Worm (Caenorhabditis elegans) whole organism, late embryonic: Measurements from ENCODE around the gene F39D8.3.

Experiments
- C08G9.2 ChIP-seq: sonication (generic microtip); optimal IDR thresholded peaks from 2 replicates; lab custom pipeline; 2016; ENCODE audit warnings: mild to moderate bottlenecking, missing genetic modification characterization, moderate library complexity, missing compliant biosample characterization
- K02D7.2 ChIP-seq: sonication (generic microtip); optimal IDR thresholded peaks from 2 replicates; lab custom pipeline; 2017; ENCODE audit warnings: mild to moderate bottlenecking, missing genetic modification characterization, missing compliant biosample characterization
- K09A11.1 ChIP-seq: sonication (generic microtip); optimal IDR thresholded peaks from 2 replicates; lab custom pipeline; 2017; ENCODE audit warnings: antibody characterized with exemption, mild to moderate bottlenecking, missing genetic modification characterization, missing compliant biosample characterization; ENCODE audit not compliant: insufficient read depth
- ceh-24 ChIP-seq: sonication (generic microtip); optimal IDR thresholded peaks from 2 replicates; lab custom pipeline; 2016; ENCODE audit warnings: mild to moderate bottlenecking, missing genetic modification characterization, missing compliant biosample characterization
- ceh-30 ChIP-seq: fragments of 150-350 bp; optimal IDR thresholded peaks from 2 replicates; lab custom pipeline; 2014; ENCODE audit warnings: missing biosample characterization, missing genetic modification characterization
- ceh-31 ChIP-seq: sonication (generic microtip); optimal IDR thresholded peaks from 2 replicates; lab custom pipeline; 2016; ENCODE audit warnings: missing genetic modification characterization, missing compliant biosample characterization
- ceh-34 ChIP-seq: sonication (generic microtip); optimal IDR thresholded peaks from 2 replicates; lab custom pipeline; 2016; ENCODE audit warnings: mild to moderate bottlenecking, missing genetic modification characterization, missing compliant biosample characterization
- ceh-45 ChIP-seq: fragments of 200-800 bp; sonication (Bioruptor generic); IDR thresholded peaks from 2 replicates; pipeline ENCODE4 v1.3.6; 2022; ENCODE audit warnings: missing genetic modification reagents, missing genetic modification characterization, missing compliant biosample characterization
- ceh-6 ChIP-seq: fragments of 200-800 bp; sonication (Bioruptor generic); optimal IDR thresholded peaks from 2 replicates; lab custom pipeline; 2018; ENCODE audit warnings: mild to moderate bottlenecking, missing genetic modification characterization, missing compliant biosample characterization
- ceh-9 ChIP-seq: sonication (generic microtip); optimal IDR thresholded peaks from 2 replicates; lab custom pipeline; 2016; ENCODE audit warnings: mild to moderate bottlenecking, missing genetic modification characterization, inconsistent platforms, missing compliant biosample characterization
- che-1 ChIP-seq: sonication (generic microtip); optimal IDR thresholded peaks from 2 replicates; lab custom pipeline; 2016; ENCODE audit warnings: mild to moderate bottlenecking, missing genetic modification characterization, missing compliant biosample characterization
- dmd-4 ChIP-seq: sonication (generic microtip); optimal IDR thresholded peaks from 2 replicates; lab custom pipeline; 2016; ENCODE audit warnings: borderline replicate concordance, missing genetic modification characterization, missing compliant biosample characterization
- elt-2 ChIP-seq: sonication (generic microtip); optimal IDR thresholded peaks from 2 replicates; lab custom pipeline; 2016; ENCODE audit warnings: missing genetic modification reagents, missing genetic modification characterization, missing compliant biosample characterization
- elt-4 ChIP-seq: sonication (generic microtip); optimal IDR thresholded peaks from 2 replicates; lab custom pipeline; 2016; ENCODE audit warnings: missing genetic modification characterization, missing compliant biosample characterization
- ets-4 ChIP-seq: sonication (generic microtip); optimal IDR thresholded peaks from 2 replicates; lab custom pipeline; 2016; ENCODE audit warnings: missing genetic modification characterization, missing compliant biosample characterization
- fax-1 ChIP-seq: sonication (generic microtip); optimal IDR thresholded peaks from 2 replicates; lab custom pipeline; 2016; ENCODE audit warnings: missing genotype, missing genetic modification characterization, missing compliant biosample characterization
- fkh-10 ChIP-seq: fragments of 150-350 bp; optimal IDR thresholded peaks from 2 replicates; lab custom pipeline; 2014; ENCODE audit warnings: missing biosample characterization, missing genetic modification reagents, missing genetic modification characterization
- fkh-6 ChIP-seq: sonication (generic microtip); optimal IDR thresholded peaks from 2 replicates; lab custom pipeline; 2016; ENCODE audit warnings: missing genetic modification characterization, missing compliant biosample characterization
- hlh-6 ChIP-seq: sonication (generic microtip); optimal IDR thresholded peaks from 2 replicates; lab custom pipeline; 2016; ENCODE audit warnings: missing genotype, missing genetic modification characterization, missing compliant biosample characterization
- hlh-8 ChIP-seq: sonication (generic microtip); optimal IDR thresholded peaks from 2 replicates; lab custom pipeline; 2016; ENCODE audit warnings: missing genotype, missing genetic modification characterization, missing compliant biosample characterization
- lim-6 ChIP-seq: sonication (generic microtip); optimal IDR thresholded peaks from 2 replicates; lab custom pipeline; 2016; ENCODE audit warnings: missing genetic modification characterization, missing compliant biosample characterization
- lin-11 ChIP-seq: fragments of 200-800 bp; sonication (Bioruptor generic); optimal IDR thresholded peaks from 2 replicates; lab custom pipeline; 2018; ENCODE audit warnings: mild to moderate bottlenecking, missing genetic modification characterization, missing compliant biosample characterization
- mec-3 ChIP-seq: sonication (generic microtip); optimal IDR thresholded peaks from 2 replicates; lab custom pipeline; 2016; ENCODE audit warnings: borderline replicate concordance, missing genetic modification characterization, missing compliant biosample characterization
- pag-3 ChIP-seq: sonication (generic microtip); optimal IDR thresholded peaks from 2 replicates; lab custom pipeline; 2016; ENCODE audit warnings: missing compliant biosample characterization, missing genetic modification characterization, borderline replicate concordance
- pat-9 ChIP-seq: fragments of 200-800 bp; sonication (Bioruptor generic); optimal IDR thresholded peaks from 2 replicates; lab custom pipeline; 2018; ENCODE audit warnings: mild to moderate bottlenecking, missing genetic modification characterization, moderate library complexity, missing compliant biosample characterization
- pax-1 ChIP-seq: fragments of 150-350 bp; optimal IDR thresholded peaks from 2 replicates; lab custom pipeline; 2014; ENCODE audit warnings: missing biosample characterization, missing genetic modification characterization
- pha-4 ChIP-seq: fragments of 150-350 bp; optimal IDR thresholded peaks from 2 replicates; lab custom pipeline; 2018; ENCODE audit warnings: missing biosample characterization, missing genetic modification reagents, missing genetic modification characterization
- pqm-1 ChIP-seq: sonication (generic microtip); optimal IDR thresholded peaks from 2 replicates; lab custom pipeline; 2016; ENCODE audit warnings: missing genetic modification characterization, missing compliant biosample characterization
- pros-1 ChIP-seq: fragments of 150-350 bp; optimal IDR thresholded peaks from 2 replicates; lab custom pipeline; 2014; ENCODE audit warnings: missing biosample characterization, missing genetic modification reagents, missing genetic modification characterization
- ref-2 ChIP-seq: sonication (generic microtip); optimal IDR thresholded peaks from 2 replicates; lab custom pipeline; 2016; ENCODE audit warnings: missing genetic modification characterization, missing compliant biosample characterization
- rnt-1 ChIP-seq: sonication (generic microtip); optimal IDR thresholded peaks from 2 replicates; lab custom pipeline; 2016; ENCODE audit warnings: missing genetic modification characterization, missing compliant biosample characterization
- sdc-2 ChIP-seq: sonication (generic microtip); optimal IDR thresholded peaks from 2 replicates; lab custom pipeline; 2016; ENCODE audit warnings: missing genotype, missing genetic modification characterization, missing compliant biosample characterization
- tbx-2 ChIP-seq: sonication (generic microtip); optimal IDR thresholded peaks from 2 replicates; lab custom pipeline; 2016; ENCODE audit warnings: missing genetic modification characterization, missing compliant biosample characterization
- ttx-3 ChIP-seq: sonication (generic microtip); optimal IDR thresholded peaks from 2 replicates; lab custom pipeline; 2016; ENCODE audit warnings: missing genetic modification reagents, missing genetic modification characterization, missing compliant biosample characterization
- unc-3 ChIP-seq, 2 experiments: fragments of 200-800 bp in 1 of 2; sonication (Bioruptor generic) in 1 of 2; sonication (generic microtip) in 1 of 2; conservative IDR thresholded peaks in 1 of 2; optimal IDR thresholded peaks in 1 of 2; 2 replicates each; pipeline versions ENCODE4 v1.3.6 to Lab custom; 2016 to 2022; ENCODE audit warnings: missing compliant biosample characterization in 2 of 2, missing genetic modification characterization in 2 of 2, missing genetic modification reagents in 1 of 2
- unc-42 ChIP-seq: sonication (generic microtip); optimal IDR thresholded peaks from 2 replicates; lab custom pipeline; 2016; ENCODE audit warnings: missing genotype, missing genetic modification characterization, missing compliant biosample characterization
- unc-86 ChIP-seq: sonication (generic microtip); optimal IDR thresholded peaks from 2 replicates; lab custom pipeline; 2016; ENCODE audit warnings: missing genetic modification characterization, missing compliant biosample characterization
- zip-5 ChIP-seq: sonication (generic microtip); optimal IDR thresholded peaks from 2 replicates; lab custom pipeline; 2016; ENCODE audit warnings: missing genetic modification characterization, missing compliant biosample characterization
- ztf-16 ChIP-seq: sonication (generic microtip); optimal IDR thresholded peaks from 2 replicates; lab custom pipeline; 2017; ENCODE audit warnings: missing genetic modification characterization, missing compliant biosample characterization

F39D8.3 gene

ce11 chrX:15385807-15386349 is 34.9 kb upstream of the F39D8.3 start (continued):
- TF ChIP-seq ceh-6 (GFP tag; lab: Kevin White, UChicago) (no peak), zip-5 (tag; lab: Kevin White, UChicago) (no peak), pha-4 (no peak), tbx-2 (tag; lab: Kevin White, UChicago) (peak; percentile 18), dmd-4 (tag; lab: Kevin White, UChicago) (no peak), ceh-31 (tag; lab: Kevin White, UChicago) (peak; percentile 41), ref-2 (tag; lab: Kevin White, UChicago) (no peak), lim-6 (tag; lab: Kevin White, UChicago) (no peak)

ce11 chrX:15388259-15388658 is 32.5 kb upstream of the F39D8.3 start:
- TF ChIP-seq ceh-31 (tag; lab: Kevin White, UChicago): no peak

ce11 chrX:15389853-15390252 is 30.9 kb upstream of the F39D8.3 start:
- TF ChIP-seq unc-86 (tag; lab: Kevin White, UChicago): no peak
- no peak for TF ChIP-seq pros-1 (tag; lab: Kevin White, UChicago)
- no peak for TF ChIP-seq ttx-3 (tag; lab: Kevin White, UChicago)
- no peak for TF ChIP-seq ceh-45
- TF ChIP-seq hlh-8 (tag; lab: Kevin White, UChicago): no peak
- TF ChIP-seq fkh-10 (GFP tag; lab: Kevin White, UChicago): no peak
- no peak for TF ChIP-seq pax-1 (tag; lab: Kevin White, UChicago)
- no peak for TF ChIP-seq dmd-4 (tag; lab: Kevin White, UChicago)
- no peak for TF ChIP-seq pag-3 (tag; lab: Kevin White, UChicago)
- no peak for TF ChIP-seq fkh-6 (tag; lab: Kevin White, UChicago)
- TF ChIP-seq K09A11.1: no peak
- TF ChIP-seq ceh-6 (GFP tag; lab: Kevin White, UChicago): no peak
- TF ChIP-seq unc-3 (GFP tag; conservative IDR thresholded peaks at IDR 0.05; lab: Robert Waterston, UW): no peak
- TF ChIP-seq unc-3 (tag; optimal IDR thresholded peaks at IDR 0.05; lab: Kevin White, UChicago): no peak
- no peak for TF ChIP-seq sdc-2
- TF ChIP-seq elt-2 (tag; lab: Kevin White, UChicago): no peak
- no peak for TF ChIP-seq lim-6 (tag; lab: Kevin White, UChicago)
- TF ChIP-seq ets-4 (tag; lab: Kevin White, UChicago): no peak
- no peak for TF ChIP-seq pat-9 (tag; lab: Kevin White, UChicago)
- no peak for TF ChIP-seq ceh-30 (tag; lab: Kevin White, UChicago)
- no peak for TF ChIP-seq pqm-1 (tag; lab: Kevin White, UChicago)

- TF ChIP-seq K09A11.1: no peak
- TF ChIP-seq elt-4: no peak
- TF ChIP-seq fax-1 (tag; lab: Kevin White, UChicago): no peak
- no peak for TF ChIP-seq che-1
- TF ChIP-seq, all 69 proteins: peak for 0
Observed at ce11 chrX:15392672-15393071, 28.1 kb upstream of the F39D8.3 start.

- no peak for TF ChIP-seq C08G9.2
- peak; percentile 98 for TF ChIP-seq unc-42 (tag; lab: Kevin White, UChicago)
- no peak for TF ChIP-seq unc-3 (GFP tag; conservative IDR thresholded peaks at IDR 0.05; lab: Robert Waterston, UW)
- no peak for TF ChIP-seq unc-3 (tag; optimal IDR thresholded peaks at IDR 0.05; lab: Kevin White, UChicago)
- TF ChIP-seq mec-3: no peak
- TF ChIP-seq ceh-31 (tag; lab: Kevin White, UChicago): peak; percentile 49
- TF ChIP-seq, all 69 proteins: peak for 2
Observed at ce11 chrX:15395723-15396122, 25.0 kb upstream of the F39D8.3 start.

ce11 chrX:15407631-15408030 is 13.1 kb upstream of the F39D8.3 start, which contains the start of gene psa-3:
Gene psa-3 (plus strand): TSS chrX:15407931.
- TF ChIP-seq K02D7.2 (tag; lab: Kevin White, UChicago): no peak
- TF ChIP-seq tbx-2 (tag; lab: Kevin White, UChicago): no peak
- TF ChIP-seq ceh-34: no peak
- TF ChIP-seq ztf-16: no peak
- TF ChIP-seq fax-1 (tag; lab: Kevin White, UChicago): no peak
- TF ChIP-seq ceh-9 (tag; lab: Kevin White, UChicago): no peak
- TF ChIP-seq lin-11: no peak
- TF ChIP-seq rnt-1: no peak
- no peak for TF ChIP-seq ceh-24 (tag; lab: Kevin White, UChicago)
- TF ChIP-seq hlh-6 (tag; lab: Kevin White, UChicago): no peak
